Worm (Caenorhabditis elegans): Measurements from ENCODE around the gene tre-3.

ce11 chrV:11739820-11740219 is 24.1 kb upstream of the tre-3 start, which contains the start of gene T04F3.1:
- TF ChIP-seq ztf-23 (GFP tag; IDR thresholded peaks at IDR 0.05) (no peak), flt-1 (GFP tag; IDR thresholded peaks at IDR 0.05) (no peak)

Data from whole organism, midembryonic.